Fruit fly (Drosophila melanogaster) whole organism, adult: ENCODE measurements around the gene rt.

Source experiments
- CG11617 ChIP-seq: fragments of 200-800 bp; sonication (Bioruptor generic); optimal IDR thresholded peaks from 2 replicates; lab custom pipeline; 2017; ENCODE audit warnings: mild to moderate bottlenecking, missing biosample characterization, missing genetic modification reagents, missing genetic modification characterization
- CG14711 ChIP-seq: fragments of 200-800 bp; sonication (Bioruptor generic); optimal IDR thresholded peaks from 2 replicates; lab custom pipeline; 2018; ENCODE audit warnings: missing biosample characterization, mild to moderate bottlenecking, missing genetic modification characterization, moderate library complexity
- CG5204 ChIP-seq: fragments of 200-800 bp; sonication (Bioruptor generic); optimal IDR thresholded peaks from 2 replicates; lab custom pipeline; 2016; ENCODE audit warnings: missing biosample characterization, missing genetic modification characterization
- CG7101 ChIP-seq: fragments of 200-800 bp; sonication (Bioruptor generic); optimal IDR thresholded peaks from 2 replicates; lab custom pipeline; 2018; ENCODE audit warnings: missing biosample characterization, mild to moderate bottlenecking, missing genetic modification characterization, moderate library complexity

DNA sequence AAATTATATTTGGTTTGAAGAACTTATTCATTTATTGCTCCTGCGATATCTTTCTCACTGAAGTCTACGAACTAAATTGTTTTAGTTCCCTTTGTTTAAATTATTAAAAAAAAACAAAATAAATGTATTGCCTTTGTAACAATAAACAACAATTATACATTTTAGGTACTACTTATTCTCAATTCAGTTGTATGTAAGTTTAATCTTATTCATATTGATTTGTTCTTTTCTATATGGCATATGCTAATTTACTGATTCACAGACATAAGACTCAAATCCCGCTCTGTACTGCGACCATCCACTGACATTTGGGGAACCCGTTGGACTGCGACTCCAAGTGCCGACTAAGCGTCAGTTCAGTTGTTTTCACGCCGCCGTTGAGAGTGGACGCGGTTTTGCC, 43.5 kb upstream of the rt start, which contains the start of gene CG32091:
- TF ChIP-seq CG11617 (GFP tag; lab: Kevin White, UChicago) (no peak), CG14711 (no peak), CG5204 (no peak), CG7101 (no peak)
